Worm (Caenorhabditis elegans): ENCODE data around the gene flh-1.

flh-1 gene

ce11 chrIV:9268916-9269315 lies 4.8 kb upstream of the flh-1 start:
- TF ChIP-seq fkh-10 (GFP tag; optimal IDR thresholded peaks at IDR 0.05) (no peak), Y5F2A.4 (GFP tag; optimal IDR thresholded peaks at IDR 0.05) (no peak), nhr-6 (tag; optimal IDR thresholded peaks at IDR 0.05) (no peak), ceh-28 (tag; optimal IDR thresholded peaks at IDR 0.05) (no peak), sdz-12 (GFP tag; optimal IDR thresholded peaks at IDR 0.05) (no peak), T20F7.1 (GFP tag; optimal IDR thresholded peaks at IDR 0.05) (no peak), nhr-10 (tag; optimal IDR thresholded peaks at IDR 0.05) (no peak), aha-1 (tag) (no peak), F37D6.2 (tag; optimal IDR thresholded peaks at IDR 0.05) (no peak), hlh-30 (tag; optimal IDR thresholded peaks at IDR 0.05; ENCODE audit: insufficient read depth) (no peak), zag-1 (tag; optimal IDR thresholded peaks at IDR 0.05) (no peak), dmd-6 (GFP tag; IDR thresholded peaks at IDR 0.05) (no peak), cey-2 (tag; optimal IDR thresholded peaks at IDR 0.05; ENCODE audit: borderline replicate concordance, insufficient read depth) (no peak), madf-9 (GFP tag; conservative IDR thresholded peaks at IDR 0.05) (no peak), saeg-2 (GFP tag; IDR thresholded peaks at IDR 0.05) (no peak), nhr-76 (tag; optimal IDR thresholded peaks at IDR 0.05) (no peak)

- no peak for TF ChIP-seq gei-8 (GFP tag; optimal IDR thresholded peaks at IDR 0.05)
- no peak for TF ChIP-seq daf-12 (tag; optimal IDR thresholded peaks at IDR 0.05)
- TF ChIP-seq ztf-7 (tag; optimal IDR thresholded peaks at IDR 0.05) = no peak
- TF ChIP-seq ctbp-1 (GFP tag; IDR thresholded peaks at IDR 0.05) = no peak
- no peak for TF ChIP-seq ces-1 (GFP tag; optimal IDR thresholded peaks at IDR 0.05)
- no peak for TF ChIP-seq fos-1 (tag; optimal IDR thresholded peaks at IDR 0.05)
- no peak for TF ChIP-seq spr-3 (GFP tag; optimal IDR thresholded peaks at IDR 0.05)
- no peak for TF ChIP-seq zip-11 (GFP tag; IDR thresholded peaks at IDR 0.05)
- TF ChIP-seq nhr-25 (tag; optimal IDR thresholded peaks at IDR 0.05; ENCODE audit: borderline replicate concordance, insufficient read depth) = no peak
- no peak for TF ChIP-seq T20F7.1 (GFP tag; optimal IDR thresholded peaks at IDR 0.05)
- no peak for TF ChIP-seq Y105C5A.15 (GFP tag; IDR thresholded peaks at IDR 0.05)
- no peak for TF ChIP-seq daf-8 (GFP tag; IDR thresholded peaks at IDR 0.05)
- TF ChIP-seq lsy-2 (tag; optimal IDR thresholded peaks at IDR 0.05) = no peak
Observed at ce11 chrIV:9267581-9267980, 3.5 kb upstream of the flh-1 start.

- TF ChIP-seq Y5F2A.4 (GFP tag; optimal IDR thresholded peaks at IDR 0.05) (no peak), lin-1 (GFP tag; IDR thresholded peaks at IDR 0.05) (no peak), T26A8.4 (GFP tag; IDR thresholded peaks at IDR 0.05) (no peak), snpc-4 (tag; optimal IDR thresholded peaks at IDR 0.05) (no peak), F10B5.3 (tag; optimal IDR thresholded peaks at IDR 0.05) (no peak), sdz-12 (GFP tag; optimal IDR thresholded peaks at IDR 0.05) (no peak), ztf-7 (tag; optimal IDR thresholded peaks at IDR 0.05) (no peak), egl-43 (GFP tag; IDR thresholded peaks at IDR 0.05) (no peak), nhr-28 (tag; optimal IDR thresholded peaks at IDR 0.05) (no peak), ztf-11 (tag; optimal IDR thresholded peaks at IDR 0.05) (no peak), nhr-76 (tag; optimal IDR thresholded peaks at IDR 0.05) (no peak), hmg-1.1 (GFP tag; IDR thresholded peaks at IDR 0.05) (no peak), ctbp-1 (GFP tag; IDR thresholded peaks at IDR 0.05) (no peak), mes-2 (tag; optimal IDR thresholded peaks at IDR 0.05; ENCODE audit: poor library complexity, severe bottlenecking) (no peak), aha-1 (tag) (no peak), spr-1 (tag; optimal IDR thresholded peaks at IDR 0.05) (no peak), dve-1 (tag; optimal IDR thresholded peaks at IDR 0.05; ENCODE audit: insufficient read depth) (no peak), tag-97 (GFP tag; IDR thresholded peaks at IDR 0.05) (no peak), hif-1 (tag; optimal IDR thresholded peaks at IDR 0.05) (no peak), saeg-2 (GFP tag; IDR thresholded peaks at IDR 0.05) (no peak)
Observed at ce11 chrIV:9266464-9266863, 2.4 kb upstream of the flh-1 start, which contains the start of gene Y11D7A.19. TSS of gene Y11D7A.19 (minus strand) at chrIV:9266564.

Measured in whole organism, L4 larva.